Fruit fly (Drosophila melanogaster) whole organism, embryonic: ENCODE data around the gene CG13127.

Experiments used
- Awh ChIP-seq: fragments of 200-800 bp; sonication (Bioruptor generic); IDR thresholded peaks from 2 replicates; pipeline ENCODE4, ENCODE4 v1.3.6; 2022; ENCODE audit warnings: missing biosample characterization, missing genetic modification characterization
- CG10366 ChIP-seq: fragments of 200-800 bp; sonication (Bioruptor generic); IDR thresholded peaks from 2 replicates; pipeline ENCODE4 v1.3.6; 2022; ENCODE audit warnings: missing biosample characterization, missing genetic modification characterization
- CG11695 ChIP-seq: fragments of 200-800 bp; sonication (Bioruptor generic); IDR thresholded peaks from 3 replicates; pipeline ENCODE4 v1.3.6; 2022; ENCODE audit warnings: missing biosample characterization, missing genetic modification characterization
- CG12155 ChIP-seq: fragments of 200-800 bp; sonication (Bioruptor generic); optimal IDR thresholded peaks from 3 replicates; lab custom pipeline; 2016; ENCODE audit warnings: missing biosample characterization, missing genetic modification characterization
- CG14667 ChIP-seq: fragments of 200-800 bp; sonication (Bioruptor generic); IDR thresholded peaks from 2 replicates; pipeline ENCODE4 v1.3.6; 2022; ENCODE audit warnings: missing biosample characterization, missing genetic modification characterization
- CG14860 ChIP-seq: fragments of 200-800 bp; sonication (Bioruptor generic); IDR thresholded peaks from 3 replicates; pipeline ENCODE4 v1.3.6; 2022; ENCODE audit warnings: missing biosample characterization, missing genetic modification characterization; ENCODE audit not compliant: partially characterized antibody
- CG15514 ChIP-seq: fragments of 200-800 bp; sonication (Bioruptor generic); optimal IDR thresholded peaks from 3 replicates; lab custom pipeline; 2017; ENCODE audit warnings: missing biosample characterization, missing genetic modification characterization, mild to moderate bottlenecking, moderate library complexity, missing genetic modification reagents
- CG17359 ChIP-seq: fragments of 200-800 bp; sonication (Bioruptor generic); optimal IDR thresholded peaks from 3 replicates; lab custom pipeline; 2018; ENCODE audit warnings: missing biosample characterization, mild to moderate bottlenecking, missing genetic modification characterization, moderate library complexity
- CG17568 ChIP-seq: fragments of 200-800 bp; sonication (Bioruptor generic); optimal IDR thresholded peaks from 2 replicates; lab custom pipeline; 2018; ENCODE audit warnings: missing biosample characterization, mild to moderate bottlenecking, missing genetic modification characterization, moderate library complexity
- CG18262 ChIP-seq: fragments of 200-800 bp; optimal IDR thresholded peaks from 3 replicates; lab custom pipeline; 2019; ENCODE audit warnings: missing biosample characterization, mild to moderate bottlenecking, missing genetic modification characterization, moderate library complexity
- CG18476 ChIP-seq: fragments of 200-800 bp; sonication (Bioruptor generic); optimal IDR thresholded peaks from 2 replicates; lab custom pipeline; 2016; ENCODE audit warnings: missing biosample characterization, mild to moderate bottlenecking, missing genetic modification characterization
- CG2678 ChIP-seq: fragments of 200-800 bp; sonication (Bioruptor generic); optimal IDR thresholded peaks from 3 replicates; lab custom pipeline; 2019; ENCODE audit warnings: missing biosample characterization, mild to moderate bottlenecking, missing genetic modification characterization, moderate library complexity
- CG3995 ChIP-seq: fragments of 200-800 bp; sonication (Bioruptor generic); optimal IDR thresholded peaks from 3 replicates; lab custom pipeline; 2016; ENCODE audit warnings: missing biosample characterization, missing genetic modification characterization
- CG6791 ChIP-seq: fragments of 200-800 bp; sonication (Bioruptor generic); IDR thresholded peaks from 3 replicates; pipeline ENCODE4 v1.3.6; 2022; ENCODE audit warnings: missing biosample characterization, missing genetic modification characterization; ENCODE audit not compliant: partially characterized antibody
- CG8089 ChIP-seq: fragments of 200-800 bp; sonication (Bioruptor generic); optimal IDR thresholded peaks from 3 replicates; lab custom pipeline; 2016; ENCODE audit warnings: missing biosample characterization, missing genetic modification characterization
- CG8290 ChIP-seq, 3 experiments: fragments of 200-800 bp; sonication (Bioruptor generic); optimal IDR thresholded peaks; 2 replicates each; lab custom pipeline; 2016 to 2019; ENCODE audit warnings: missing biosample characterization in 3 of 3, missing genetic modification characterization in 3 of 3, mild to moderate bottlenecking in 2 of 3, moderate library complexity in 1 of 3
- CG9437 ChIP-seq: fragments of 200-800 bp; sonication (Bioruptor generic); optimal IDR thresholded peaks from 2 replicates; lab custom pipeline; 2018; ENCODE audit warnings: missing biosample characterization, mild to moderate bottlenecking, missing genetic modification characterization
- CG9797 ChIP-seq: fragments of 200-800 bp; sonication (Bioruptor generic); optimal IDR thresholded peaks from 3 replicates; lab custom pipeline; 2018; ENCODE audit warnings: missing biosample characterization, mild to moderate bottlenecking, missing genetic modification characterization
- CHES-1-like ChIP-seq: fragments of 200-800 bp; sonication (Bioruptor generic); optimal IDR thresholded peaks from 2 replicates; lab custom pipeline; 2016; ENCODE audit warnings: missing biosample characterization, missing genetic modification characterization
- Dfd ChIP-seq, 2 experiments: fragments of >200 bp; optimal IDR thresholded peaks; 2 replicates each; lab custom pipeline; 2017; ENCODE audit warnings: missing biosample characterization in 2 of 2, missing genetic modification characterization in 2 of 2
- Doc2 ChIP-seq: fragments of 200-800 bp; sonication (Bioruptor generic); IDR thresholded peaks from 2 replicates; pipeline ENCODE4 v1.3.6; 2022; ENCODE audit warnings: missing biosample characterization, missing genetic modification characterization
- E2f1 ChIP-seq: fragments of 200-800 bp; sonication (Bioruptor generic); IDR thresholded peaks from 2 replicates; pipeline ENCODE4 v1.3.6; 2022; ENCODE audit warnings: missing biosample characterization, missing genetic modification characterization
- Elba2 ChIP-seq: fragments of 200-800 bp; sonication (Bioruptor generic); optimal IDR thresholded peaks from 3 replicates; lab custom pipeline; 2016; ENCODE audit warnings: missing biosample characterization, missing genetic modification characterization
- Hand ChIP-seq: fragments of 200-800 bp; sonication (Bioruptor generic); optimal IDR thresholded peaks from 2 replicates; lab custom pipeline; 2017; ENCODE audit warnings: mild to moderate bottlenecking, missing biosample characterization, missing genetic modification reagents, missing genetic modification characterization
- Hmx ChIP-seq: fragments of 200-800 bp; sonication (Bioruptor generic); optimal IDR thresholded peaks from 2 replicates; lab custom pipeline; 2016; ENCODE audit warnings: missing biosample characterization, missing genetic modification characterization
- Hr51 ChIP-seq, 2 experiments: fragments of 200-800 bp; sonication (Bioruptor generic); optimal IDR thresholded peaks; 2 replicates in 1 of 2; 3 replicates in 1 of 2; lab custom pipeline; 2016 to 2018; ENCODE audit warnings: missing biosample characterization in 2 of 2, missing genetic modification characterization in 2 of 2, mild to moderate bottlenecking in 1 of 2, moderate library complexity in 1 of 2
- Lim3 ChIP-seq: fragments of 200-800 bp; sonication (Bioruptor generic); IDR thresholded peaks from 2 replicates; pipeline ENCODE4 v1.3.6; 2022; ENCODE audit warnings: missing biosample characterization, missing genetic modification characterization
- Oaz ChIP-seq: fragments of 200-800 bp; sonication (Bioruptor generic); IDR thresholded peaks from 2 replicates; pipeline ENCODE4 v1.3.6; 2022; ENCODE audit warnings: missing biosample characterization, missing genetic modification characterization
- Optix ChIP-seq: fragments of 200-800 bp; sonication (Bioruptor generic); IDR thresholded peaks from 3 replicates; pipeline ENCODE4 v1.3.6; 2022; ENCODE audit warnings: missing biosample characterization, missing genetic modification characterization
- Ravus ChIP-seq: fragments of 200-800 bp; sonication (Bioruptor generic); IDR thresholded peaks from 2 replicates; pipeline ENCODE4 v1.3.6; 2022; ENCODE audit warnings: missing biosample characterization, missing genetic modification characterization
- Rx ChIP-seq: fragments of 200-800 bp; sonication (Bioruptor generic); IDR thresholded peaks from 2 replicates; pipeline ENCODE4 v1.3.6; 2022; ENCODE audit warnings: missing biosample characterization, missing genetic modification characterization
- Scr ChIP-seq: fragments of 200-800 bp; sonication (Bioruptor generic); IDR thresholded peaks from 2 replicates; pipeline ENCODE4 v1.3.6; 2022; ENCODE audit warnings: missing biosample characterization, missing genetic modification characterization; ENCODE audit not compliant: partially characterized antibody
- Sry-δ ChIP-seq: fragments of 200-800 bp; sonication (Bioruptor generic); optimal IDR thresholded peaks from 2 replicates; lab custom pipeline; 2016; ENCODE audit warnings: missing biosample characterization, missing genetic modification characterization
- emc ChIP-seq: fragments of 200-800 bp; sonication (Bioruptor generic); optimal IDR thresholded peaks from 2 replicates; lab custom pipeline; 2016; ENCODE audit warnings: missing biosample characterization, missing genetic modification characterization
- fd3F ChIP-seq: fragments of 200-800 bp; sonication (Bioruptor generic); optimal IDR thresholded peaks from 2 replicates; lab custom pipeline; 2018; ENCODE audit warnings: missing biosample characterization, mild to moderate bottlenecking, missing genetic modification characterization, moderate library complexity
- ind ChIP-seq: fragments of 200-800 bp; sonication (Bioruptor generic); optimal IDR thresholded peaks from 3 replicates; lab custom pipeline; 2016; ENCODE audit warnings: missing biosample characterization, missing genetic modification characterization
- insv ChIP-seq, 2 experiments: fragments of 200-800 bp; sonication (Bioruptor generic); optimal IDR thresholded peaks; 3 replicates each; lab custom pipeline; 2016 to 2018; ENCODE audit warnings: missing biosample characterization in 2 of 2, missing genetic modification characterization in 2 of 2
- jing ChIP-seq: fragments of 200-800 bp; sonication (Bioruptor generic); optimal IDR thresholded peaks from 2 replicates; lab custom pipeline; 2018; ENCODE audit warnings: missing biosample characterization, mild to moderate bottlenecking, missing genetic modification characterization
- lbe ChIP-seq: fragments of 200-800 bp; sonication (Bioruptor generic); optimal IDR thresholded peaks from 2 replicates; lab custom pipeline; 2016; ENCODE audit warnings: missing biosample characterization, mild to moderate bottlenecking, missing genetic modification characterization
- mam ChIP-seq: fragments of 200-800 bp; sonication (Bioruptor generic); optimal IDR thresholded peaks from 3 replicates; lab custom pipeline; 2016; ENCODE audit warnings: missing biosample characterization, missing genetic modification characterization
- mirr ChIP-seq: fragments of 200-800 bp; sonication (Bioruptor generic); optimal IDR thresholded peaks from 3 replicates; lab custom pipeline; 2018; ENCODE audit warnings: missing biosample characterization, mild to moderate bottlenecking, missing genetic modification characterization
- nom ChIP-seq: fragments of 200-800 bp; sonication (Bioruptor generic); optimal IDR thresholded peaks from 2 replicates; lab custom pipeline; 2017; ENCODE audit warnings: missing biosample characterization, missing genetic modification characterization, mild to moderate bottlenecking, moderate library complexity, missing genetic modification reagents
- pan ChIP-seq, 4 experiments: fragments of >200 bp in 3 of 4; fragments of 200-800 bp in 1 of 4; sonication (Bioruptor generic) in 1 of 4; optimal IDR thresholded peaks in 3 of 4; IDR thresholded peaks in 1 of 4; 2 replicates each; pipeline versions ENCODE4 v1.3.6 to Lab custom; 2017 to 2022; ENCODE audit warnings: missing biosample characterization in 2 of 4, missing genetic modification characterization in 2 of 4, mixed read lengths in 1 of 4
- ro ChIP-seq: fragments of 200-800 bp; sonication (Bioruptor generic); IDR thresholded peaks from 2 replicates; pipeline ENCODE4 v1.3.6; 2022; ENCODE audit warnings: missing biosample characterization, missing genetic modification characterization
- sens-2 ChIP-seq: fragments of 200-800 bp; sonication (Bioruptor generic); IDR thresholded peaks from 2 replicates; pipeline ENCODE4 v1.3.6; 2022; ENCODE audit warnings: missing biosample characterization, missing genetic modification characterization
- tgo ChIP-seq: fragments of 200-800 bp; sonication (Bioruptor generic); IDR thresholded peaks from 3 replicates; pipeline ENCODE4 v1.3.6; 2022; ENCODE audit warnings: missing biosample characterization, missing genetic modification characterization
- tll ChIP-seq, 2 experiments: fragments of 200-800 bp in 1 of 2; fragments of >200 bp in 1 of 2; sonication (Bioruptor generic) in 1 of 2; optimal IDR thresholded peaks; 2 replicates each; lab custom pipeline; 2017 to 2019; ENCODE audit warnings: missing biosample characterization in 2 of 2, missing genetic modification characterization in 2 of 2, mild to moderate bottlenecking in 1 of 2, moderate library complexity in 1 of 2

CG13127 gene

DNA sequence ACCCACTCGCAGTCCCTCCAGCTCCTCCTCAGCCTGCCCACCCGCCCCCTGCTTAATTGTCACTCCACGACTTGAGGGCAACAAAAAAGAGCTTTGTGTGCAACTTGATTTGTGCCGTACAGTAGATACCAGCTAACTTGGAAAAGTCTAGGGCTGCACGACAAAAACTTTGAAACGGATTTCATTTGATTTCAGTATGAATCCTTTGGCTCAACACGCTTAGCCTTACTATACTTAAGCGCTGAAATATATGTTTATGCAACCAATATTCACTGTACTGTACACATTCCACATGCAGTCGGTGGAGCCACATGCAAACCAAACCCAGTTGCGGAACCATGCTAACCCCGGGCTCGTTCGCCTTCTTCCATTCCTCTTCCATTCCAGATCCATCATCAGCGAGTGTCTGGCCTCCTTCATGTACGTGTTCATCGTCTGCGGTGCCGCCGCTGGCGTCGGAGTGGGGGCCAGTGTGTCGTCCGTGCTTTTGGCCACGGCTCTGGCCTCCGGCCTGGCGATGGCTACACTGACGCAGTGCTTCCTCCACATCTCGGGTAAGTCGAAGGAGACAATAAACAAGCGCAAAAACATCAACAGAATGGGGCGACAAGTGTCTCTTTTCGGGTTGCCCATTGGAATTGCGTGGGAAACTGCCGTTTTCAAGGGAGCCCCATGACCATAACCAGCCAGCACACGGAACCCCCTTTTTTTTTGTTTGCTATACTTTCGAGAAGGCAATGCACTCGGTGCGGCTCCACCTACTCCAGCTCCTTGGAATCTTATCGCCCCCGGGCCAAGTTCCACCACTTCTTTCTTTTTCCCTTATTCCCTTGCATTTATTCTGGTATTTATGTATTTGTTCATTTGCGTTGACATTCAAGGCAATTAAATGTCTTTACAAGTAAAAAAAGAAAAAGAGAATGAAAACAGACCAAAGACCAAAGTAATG lies 39.8 kb upstream of the CG13127 start (continued):
- no peak for TF ChIP-seq insv (GFP tag; optimal IDR thresholded peaks at IDR 0.05; lab: Kevin White, UChicago)
- TF ChIP-seq ind (GFP tag; lab: Kevin White, UChicago) = peak; percentile 57
- TF ChIP-seq Awh (GFP tag; lab: Robert Waterston, UW) = peak; percentile 75
- TF ChIP-seq tgo = peak; percentile 50
- no peak for TF ChIP-seq Sry-δ (GFP tag; lab: Kevin White, UChicago)
- TF ChIP-seq CG11695 (GFP tag; lab: Robert Waterston, UW) = no peak
- no peak for TF ChIP-seq Scr (GFP tag; lab: Robert Waterston, UW)
- no peak for TF ChIP-seq CG14860 (GFP tag; lab: Robert Waterston, UW)
- TF ChIP-seq CG6791 (GFP tag; lab: Robert Waterston, UW) = no peak
- TF ChIP-seq CG18476 (GFP tag; lab: Kevin White, UChicago) = no peak
- TF ChIP-seq jing (GFP tag; lab: Kevin White, UChicago) = peak; percentile 65
- TF ChIP-seq CG8290 (GFP tag; optimal IDR thresholded peaks at IDR 0.05; lab: Kevin White, UChicago) = no peak
- no peak for TF ChIP-seq CG8290 (tag; optimal IDR thresholded peaks at IDR 0.05; lab: Kevin White, UChicago)
- TF ChIP-seq mam (GFP tag; lab: Kevin White, UChicago) = no peak
- TF ChIP-seq CG17568 (GFP tag; lab: Kevin White, UChicago) = no peak
- TF ChIP-seq Hmx (GFP tag; lab: Kevin White, UChicago) = no peak
- TF ChIP-seq CG8089 (GFP tag; lab: Kevin White, UChicago) = no peak
- TF ChIP-seq Hr51 (GFP tag; optimal IDR thresholded peaks at IDR 0.05; lab: Kevin White, UChicago) = no peak
- no peak for TF ChIP-seq CG12155 (GFP tag; lab: Kevin White, UChicago)
- no peak for TF ChIP-seq CG3995 (GFP tag; lab: Kevin White, UChicago)
- no peak for TF ChIP-seq Elba2 (GFP tag; lab: Kevin White, UChicago)
- TF ChIP-seq tll (GFP tag; optimal IDR thresholded peaks at IDR 0.05; lab: Kevin White, UChicago) = no peak
- no peak for TF ChIP-seq Hand
- TF ChIP-seq Ravus (GFP tag; lab: Robert Waterston, UW) = no peak
- TF ChIP-seq CG15514 (GFP tag; lab: Kevin White, UChicago) = no peak
- peak; percentile 78 for TF ChIP-seq lbe (GFP tag; lab: Kevin White, UChicago)
- peak; percentile 72 for TF ChIP-seq CG17359 (tag; lab: Kevin White, UChicago)
- no peak for TF ChIP-seq CG9797 (GFP tag; lab: Kevin White, UChicago)
- no peak for TF ChIP-seq fd3F (GFP tag; lab: Kevin White, UChicago)
- TF ChIP-seq mirr (GFP tag; lab: Kevin White, UChicago) = no peak
- peak; percentile 65 for TF ChIP-seq CG14667
- TF ChIP-seq Optix (GFP tag; lab: Robert Waterston, UW) = peak; percentile 76; the same call in 2 of the 3 replicates
- no peak for TF ChIP-seq pan (optimal IDR thresholded peaks at IDR 0.05; lab: Kevin White, UChicago)
- TF ChIP-seq pan (GFP tag; optimal IDR thresholded peaks at IDR 0.05 in 1 of 2, IDR thresholded peaks at IDR 0.05 in 1 of 2) = peak in 1 of 2 experiments; percentile 69
- peak; percentile 46; the same call in 1 of the 2 replicates for TF ChIP-seq E2f1 (GFP tag; lab: Robert Waterston, UW)
- no peak for TF ChIP-seq Lim3 (GFP tag; lab: Robert Waterston, UW)
- TF ChIP-seq CG10366 (GFP tag; lab: Robert Waterston, UW) = peak; percentile 42; the same call in 1 of the 2 replicates
- TF ChIP-seq ro = no peak
- no peak for TF ChIP-seq CG9437 (GFP tag; lab: Kevin White, UChicago)
- no peak for TF ChIP-seq Oaz (GFP tag; lab: Robert Waterston, UW)
- TF ChIP-seq CG2678 (tag; lab: Kevin White, UChicago) = no peak
- TF ChIP-seq nom (GFP tag; lab: Kevin White, UChicago) = peak; percentile 89
- TF ChIP-seq Doc2 (GFP tag; lab: Robert Waterston, UW) = no peak
- peak; percentile 68 for TF ChIP-seq CG18262 (tag; lab: Kevin White, UChicago)
- no peak for TF ChIP-seq Dfd (GFP tag; optimal IDR thresholded peaks at IDR 0.05; lab: Kevin White, UChicago)
- TF ChIP-seq sens-2 = no peak
- no peak for TF ChIP-seq CHES-1-like
- peak; percentile 67 for TF ChIP-seq Rx (GFP tag; lab: Robert Waterston, UW)
- TF ChIP-seq emc (GFP tag; lab: Kevin White, UChicago) = no peak
